Worm (Caenorhabditis elegans) whole organism, L4/young adult: ENCODE measurements around the gene R10H10.7.

Experiments used
- W03F9.2 ChIP-seq: fragments of 150-350 bp; optimal IDR thresholded peaks from 2 replicates; lab custom pipeline; 2014; ENCODE audit warnings: missing biosample characterization, missing genetic modification characterization
- dao-5 ChIP-seq: sonication (generic microtip); optimal IDR thresholded peaks from 2 replicates; lab custom pipeline; 2016; ENCODE audit warnings: missing genotype, missing genetic modification characterization, moderate library complexity, missing compliant biosample characterization
- him-1 ChIP-seq: sonication (generic microtip); optimal IDR thresholded peaks from 2 replicates; lab custom pipeline; 2016; ENCODE audit warnings: missing genotype, missing genetic modification reagents, missing genetic modification characterization, missing compliant biosample characterization

- TF ChIP-seq dao-5 (tag; lab: Kevin White, UChicago) (no peak), W03F9.2 (no peak), him-1 (no peak)
Measured at ce11 chrIV:10449799-10450198, 36.1 kb upstream of the R10H10.7 start, which contains the start of gene F13B12.4.
